Fruit fly (Drosophila melanogaster): ENCODE data around the gene CG15282.

CG15282 gene

DNA sequence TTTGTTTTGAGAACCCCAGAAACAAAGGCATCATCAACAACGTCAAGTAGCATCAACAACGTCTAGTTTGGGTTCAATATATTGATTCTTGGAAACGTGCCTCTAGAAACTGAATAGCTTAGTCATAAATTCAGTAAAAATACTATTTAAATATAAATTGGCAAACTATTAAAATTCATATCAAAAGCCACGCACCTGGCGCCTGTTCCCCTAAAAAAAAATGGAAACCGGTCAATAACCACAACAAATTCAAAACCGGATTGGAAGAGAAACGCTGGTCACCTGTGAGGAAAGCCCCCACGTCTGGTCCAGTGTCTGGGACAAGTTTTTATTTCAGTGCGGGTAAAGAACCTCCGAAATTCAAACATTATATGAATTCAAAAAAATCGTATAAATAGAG lies at the start of gene CG15282:
CG15282 (plus strand) TSS at position 227 of the 400 bp plus-strand sequence.
- no peak for TF ChIP-seq Rel (GFP tag; optimal IDR thresholded peaks at IDR 0.05)
- TF ChIP-seq Rel (tag; optimal IDR thresholded peaks at IDR 0.05), result peak; percentile 49
- TF ChIP-seq Dif (GFP tag; optimal IDR thresholded peaks at IDR 0.05; ENCODE audit: partially characterized antibody), result peak; percentile 3
- TF ChIP-seq pan (optimal IDR thresholded peaks at IDR 0.05), result no peak

DNA sequence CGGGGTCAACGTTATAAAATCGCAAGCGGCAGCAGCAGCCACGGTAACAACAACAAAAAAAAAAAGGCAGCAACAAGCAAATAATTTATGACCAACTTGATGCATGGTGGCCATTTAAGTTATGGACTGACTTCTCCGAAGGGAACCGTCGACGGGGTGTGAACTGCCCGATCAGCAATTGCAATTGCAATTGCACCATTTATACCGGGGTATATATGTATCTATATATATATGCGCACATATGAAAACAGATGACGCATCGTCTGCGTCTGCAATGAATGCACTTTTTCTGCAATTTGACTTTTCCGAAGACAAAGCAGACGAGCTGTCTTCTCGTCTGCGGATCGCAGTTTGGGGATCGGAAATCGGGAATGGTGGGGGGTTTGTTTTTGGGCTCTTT lies 49.1 kb upstream of the CG15282 start:
- TF ChIP-seq lola (GFP tag; optimal IDR thresholded peaks at IDR 0.05) (no peak), psq (GFP tag; optimal IDR thresholded peaks at IDR 0.05) (no peak), rgr (GFP tag; optimal IDR thresholded peaks at IDR 0.05) (no peak), jim (GFP tag; optimal IDR thresholded peaks at IDR 0.05) (no peak), brk (GFP tag; optimal IDR thresholded peaks at IDR 0.05) (no peak), Dif (GFP tag; optimal IDR thresholded peaks at IDR 0.05; ENCODE audit: partially characterized antibody) (no peak), N (GFP tag; optimal IDR thresholded peaks at IDR 0.05) (no peak), CG9705 (GFP tag; optimal IDR thresholded peaks at IDR 0.05) (no peak), CG32264 (GFP tag; optimal IDR thresholded peaks at IDR 0.05) (no peak), Rel (GFP tag; optimal IDR thresholded peaks at IDR 0.05) (no peak), Rel (tag; optimal IDR thresholded peaks at IDR 0.05) (no peak), sv (GFP tag; optimal IDR thresholded peaks at IDR 0.05) (no peak), Jra (GFP tag; optimal IDR thresholded peaks at IDR 0.05) (no peak), dsf (GFP tag; optimal IDR thresholded peaks at IDR 0.05; ENCODE audit: borderline replicate concordance) (no peak), HLH106 (tag; optimal IDR thresholded peaks at IDR 0.05) (no peak), tai (GFP tag; optimal IDR thresholded peaks at IDR 0.05) (no peak), OdsH (GFP tag; optimal IDR thresholded peaks at IDR 0.05) (no peak), sage (GFP tag; optimal IDR thresholded peaks at IDR 0.05) (no peak), dmrt93B (GFP tag; optimal IDR thresholded peaks at IDR 0.05) (no peak), Hr83 (GFP tag; optimal IDR thresholded peaks at IDR 0.05; ENCODE audit: poor library complexity, severe bottlenecking) (no peak), Mio (GFP tag; optimal IDR thresholded peaks at IDR 0.05) (no peak)

DNA sequence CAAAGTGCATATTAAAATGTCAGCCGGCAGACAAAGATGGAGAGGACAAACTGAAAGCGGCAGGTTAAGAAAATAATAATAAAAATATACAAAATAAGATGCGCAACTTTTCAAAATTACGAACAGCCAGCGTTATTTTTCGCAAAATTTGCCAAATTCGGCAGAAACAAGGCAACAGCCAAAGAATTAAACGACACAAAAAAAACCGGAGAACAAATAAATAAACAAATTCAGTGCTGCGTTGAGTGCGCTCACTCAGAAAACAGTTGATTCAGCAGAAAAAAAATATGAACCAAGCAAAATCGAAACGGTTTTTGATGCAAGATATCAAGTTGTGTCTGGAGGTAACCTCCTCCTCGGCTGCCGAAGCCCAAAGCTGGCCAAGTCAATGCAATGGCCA lies 47.9 kb upstream of the CG15282 start:
- TF ChIP-seq Vsx2 (GFP tag; optimal IDR thresholded peaks at IDR 0.05; ENCODE audit: partially characterized antibody), result no peak
- TF ChIP-seq Dfd (GFP tag; optimal IDR thresholded peaks at IDR 0.05), result no peak
- TF ChIP-seq HLH106 (tag; optimal IDR thresholded peaks at IDR 0.05), result no peak
- no peak for TF ChIP-seq CG32264 (GFP tag; optimal IDR thresholded peaks at IDR 0.05)

DNA sequence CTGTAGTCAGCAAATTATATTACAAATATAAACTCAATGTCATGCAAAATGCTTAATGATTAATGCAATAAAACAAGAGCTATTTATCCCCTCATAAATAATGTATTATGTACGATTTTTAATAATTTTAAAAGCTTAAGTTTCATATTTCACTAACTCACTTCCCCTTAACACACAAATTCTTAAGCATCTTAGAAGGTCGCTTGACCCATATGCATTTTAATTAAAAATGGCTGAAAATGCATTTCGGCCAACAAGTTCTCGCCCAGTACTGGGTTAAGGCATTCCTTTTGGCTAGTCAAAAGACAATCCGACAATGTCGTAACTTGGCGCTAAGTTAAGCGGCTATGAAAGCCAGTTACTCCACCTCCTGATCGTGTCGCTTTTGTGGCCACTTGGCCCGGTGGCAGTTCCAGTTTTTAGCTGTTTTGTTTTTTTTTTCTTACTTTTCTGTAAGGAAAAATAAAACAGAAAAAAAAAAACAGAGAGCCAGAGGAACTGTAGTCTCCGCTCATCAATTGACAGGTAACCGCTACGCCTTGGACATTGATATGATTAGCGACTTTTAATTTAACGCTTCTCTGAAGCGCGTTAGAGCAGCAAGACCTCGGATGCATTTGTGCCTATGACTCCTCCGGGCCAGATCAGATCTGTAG lies 47.2 kb upstream of the CG15282 start:
- TF ChIP-seq sage (GFP tag; optimal IDR thresholded peaks at IDR 0.05) (no peak), Hr83 (GFP tag; optimal IDR thresholded peaks at IDR 0.05; ENCODE audit: poor library complexity, severe bottlenecking) (no peak), CrebA (GFP tag; optimal IDR thresholded peaks at IDR 0.05; ENCODE audit: borderline replicate concordance) (no peak), fru (GFP tag; optimal IDR thresholded peaks at IDR 0.05) (no peak), br (GFP tag; optimal IDR thresholded peaks at IDR 0.05) (no peak)

DNA sequence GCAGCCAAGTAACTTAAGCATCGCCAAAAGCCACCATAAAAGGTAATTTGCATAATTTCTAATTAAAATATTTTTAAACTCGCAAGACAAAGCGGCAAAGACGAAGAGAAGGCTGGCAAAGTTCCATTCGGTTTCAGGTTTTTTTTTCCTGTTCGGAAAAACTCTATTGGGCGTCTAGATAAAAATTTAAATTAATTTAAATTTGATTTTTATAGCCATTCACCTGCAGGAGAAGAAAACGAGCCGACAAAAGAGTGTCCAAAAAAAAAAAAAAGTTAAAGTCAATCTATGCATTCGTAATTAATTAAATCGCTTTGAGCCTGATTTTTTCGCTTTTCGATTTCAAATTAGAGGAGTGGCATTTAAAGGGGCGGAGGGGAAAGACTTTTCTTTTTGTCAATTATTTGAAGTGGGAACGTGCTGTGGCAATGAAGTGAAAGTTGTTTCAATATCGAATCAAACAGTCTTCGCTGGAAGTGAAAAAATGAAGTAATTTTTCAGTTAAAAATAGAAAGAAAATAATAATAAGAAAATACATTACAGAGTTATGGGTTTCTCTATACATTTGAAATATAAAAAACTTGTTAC lies 44.0 kb upstream of the CG15282 start:
- TF ChIP-seq Hr78 (GFP tag; optimal IDR thresholded peaks at IDR 0.05) (no peak), Mio (GFP tag; optimal IDR thresholded peaks at IDR 0.05) (no peak), Sp1 (GFP tag; optimal IDR thresholded peaks at IDR 0.05) (no peak), Dfd (GFP tag; optimal IDR thresholded peaks at IDR 0.05) (no peak), Abd-B (GFP tag; optimal IDR thresholded peaks at IDR 0.05) (no peak), psq (GFP tag; optimal IDR thresholded peaks at IDR 0.05) (no peak), h (GFP tag; optimal IDR thresholded peaks at IDR 0.05) (no peak), fru (GFP tag; optimal IDR thresholded peaks at IDR 0.05) (no peak), pan (optimal IDR thresholded peaks at IDR 0.05) (no peak), dmrt93B (GFP tag; optimal IDR thresholded peaks at IDR 0.05) (no peak), rgr (GFP tag; optimal IDR thresholded peaks at IDR 0.05) (no peak), sv (GFP tag; optimal IDR thresholded peaks at IDR 0.05) (no peak), sage (GFP tag; optimal IDR thresholded peaks at IDR 0.05) (no peak), jim (GFP tag; optimal IDR thresholded peaks at IDR 0.05) (no peak), ey (GFP tag; optimal IDR thresholded peaks at IDR 0.05) (no peak), dl (GFP tag; optimal IDR thresholded peaks at IDR 0.05; ENCODE audit: insufficient read depth in 1 of 2, partially characterized antibody in 2 of 2) (no peak), Jra (GFP tag; optimal IDR thresholded peaks at IDR 0.05) (no peak), Rel (GFP tag; optimal IDR thresholded peaks at IDR 0.05) (no peak), Rel (tag; optimal IDR thresholded peaks at IDR 0.05) (no peak)

All from whole organism, wandering third instar larva.